Fruit fly (Drosophila melanogaster) S2 (cell line): ENCODE results near the gene Fancd2.

ENCODE experiments used
- CG8478 ChIP-seq: fragments of >200 bp; optimal IDR thresholded peaks from 2 replicates; lab custom pipeline; 2018
- CTCF ChIP-seq, 2 experiments: fragments of >200 bp; optimal IDR thresholded peaks; 2 replicates each; lab custom pipeline; 2018

Gene Fancd2

DNA sequence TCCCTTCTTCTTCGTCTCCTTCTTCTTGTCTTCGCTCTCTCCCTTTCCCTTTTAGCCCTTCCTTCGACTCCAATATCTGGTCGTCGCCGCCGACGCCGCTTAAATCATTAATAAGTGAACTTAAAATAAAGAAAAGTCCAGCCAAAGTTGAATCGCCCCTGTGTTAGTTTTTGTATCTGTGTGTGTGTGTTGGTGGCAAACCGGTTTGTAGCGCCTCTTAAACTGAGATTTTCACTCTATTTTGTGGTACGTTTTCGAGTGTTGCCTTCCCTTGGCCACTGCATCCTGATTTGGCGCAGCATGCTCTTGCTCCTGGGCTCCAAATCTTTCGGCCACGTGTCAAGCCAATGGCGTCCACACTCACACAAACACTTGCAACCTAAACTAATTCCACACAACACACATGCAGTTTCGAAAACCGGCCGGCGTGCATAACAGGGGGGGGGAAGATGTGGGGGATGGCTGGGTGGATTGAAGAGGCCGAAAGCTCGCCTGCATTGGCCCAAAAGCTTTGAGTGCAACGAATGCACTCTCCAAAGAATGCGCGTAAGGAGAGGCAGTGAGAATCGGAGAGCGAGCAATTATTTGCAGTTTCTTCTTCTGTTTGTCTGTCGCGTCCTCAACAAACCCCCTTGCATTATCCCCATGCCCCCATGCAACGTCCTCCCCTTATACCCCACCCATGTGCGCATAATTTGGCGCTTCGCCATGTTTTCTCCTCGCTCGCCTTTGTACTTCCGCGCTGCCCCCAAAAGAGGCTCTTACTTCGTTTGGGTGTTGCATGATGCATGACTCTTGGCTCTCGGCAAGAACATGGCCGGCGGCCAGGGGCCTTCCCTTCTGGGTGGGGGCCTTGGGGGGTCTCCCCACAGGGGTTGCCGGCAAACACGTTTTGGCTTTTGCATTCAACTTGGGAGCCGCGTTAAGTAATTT lies 31.3 kb downstream of the Fancd2 start:
- no peak for TF ChIP-seq CG8478
- TF ChIP-seq CTCF (optimal IDR thresholded peaks at IDR 0.05; lab: Kevin White, UChicago) = no peak

DNA sequence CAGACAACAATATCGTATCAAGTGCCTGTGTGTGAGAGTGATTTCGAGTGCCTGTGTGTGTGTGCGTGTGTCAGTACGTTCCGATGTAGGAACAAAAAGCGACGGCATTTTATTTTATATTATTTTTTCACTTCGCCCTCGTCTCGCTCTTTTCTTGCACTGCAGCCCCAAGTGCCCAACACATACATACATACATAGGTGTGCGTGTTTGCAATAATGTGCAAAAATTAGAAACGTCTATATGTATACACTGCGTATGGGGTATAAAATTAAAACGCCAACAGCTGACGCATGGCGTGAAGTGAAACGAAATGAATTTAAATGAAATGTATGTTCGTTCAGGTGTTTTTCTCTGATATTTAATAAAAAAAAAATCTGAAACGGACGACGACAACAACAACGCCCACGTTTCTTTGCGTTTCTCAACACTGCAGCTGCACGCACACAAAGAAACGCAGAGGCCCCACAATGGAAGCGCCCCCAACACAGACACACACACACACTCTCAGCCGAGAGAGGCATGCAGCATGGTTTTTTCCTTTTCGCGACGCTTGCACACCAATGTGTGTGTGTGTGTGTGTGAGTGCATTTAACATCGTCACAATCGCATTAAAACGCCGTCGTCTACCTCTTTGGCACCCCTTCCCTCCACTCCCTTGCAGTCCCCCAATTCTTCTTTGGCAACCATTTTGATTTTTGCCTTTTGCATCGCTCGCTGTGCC lies 32.1 kb downstream of the Fancd2 start:
- no peak for TF ChIP-seq CG8478

DNA sequence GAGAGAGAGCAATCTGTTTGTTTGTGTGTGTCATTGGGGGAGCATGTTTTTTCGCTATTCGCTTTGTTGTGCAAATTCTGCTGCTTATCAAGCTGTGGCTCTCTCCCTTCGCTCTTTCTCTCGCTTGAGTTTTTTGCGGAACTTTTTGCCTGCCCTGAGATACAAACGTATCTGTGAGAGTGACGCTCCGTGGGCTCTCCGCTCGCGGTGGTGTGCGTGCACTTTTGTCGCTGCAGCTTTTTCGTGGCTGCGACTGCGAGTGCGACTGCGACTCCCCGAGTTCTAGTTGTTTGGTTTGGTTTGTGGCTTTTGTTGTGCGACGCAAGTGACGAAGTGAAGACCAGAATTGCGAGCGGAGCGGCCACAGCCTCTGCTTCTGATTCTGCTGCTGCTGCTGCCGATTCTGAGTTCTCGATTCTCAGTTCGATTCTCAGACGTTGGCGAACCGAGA lies 33.3 kb downstream of the Fancd2 start:
- no peak for TF ChIP-seq CTCF (optimal IDR thresholded peaks at IDR 0.05; lab: Kevin White, UChicago)
- no peak for TF ChIP-seq CG8478

DNA sequence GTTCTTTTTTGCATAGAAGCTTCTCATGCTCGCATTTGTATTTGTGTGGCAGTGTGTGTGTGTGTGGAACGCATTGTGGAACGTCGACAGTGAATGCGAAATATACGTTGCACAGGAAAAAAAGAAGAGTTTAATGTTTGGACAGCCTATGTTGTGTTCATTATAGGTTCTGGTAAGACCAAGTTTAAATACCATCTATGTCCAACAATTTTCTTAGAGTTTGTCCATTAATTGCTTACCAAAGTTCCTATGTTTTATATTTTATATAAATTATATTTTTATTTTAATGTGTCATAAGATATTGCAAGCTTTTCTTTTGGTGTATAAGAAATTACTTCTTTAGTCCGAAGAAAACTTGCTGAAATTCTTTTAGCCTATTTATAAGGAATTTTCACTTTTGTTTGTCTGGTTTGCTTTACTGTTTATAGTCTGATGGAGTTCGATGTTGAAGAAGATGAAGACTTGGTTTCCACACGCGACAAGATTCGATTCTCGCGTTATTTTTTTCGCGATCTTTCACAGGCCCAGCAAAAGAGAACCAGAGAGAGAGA lies 33.8 kb downstream of the Fancd2 start:
- TF ChIP-seq CG8478 (no peak), CTCF (optimal IDR thresholded peaks at IDR 0.05; lab: Kevin White, UChicago) (no peak)

DNA sequence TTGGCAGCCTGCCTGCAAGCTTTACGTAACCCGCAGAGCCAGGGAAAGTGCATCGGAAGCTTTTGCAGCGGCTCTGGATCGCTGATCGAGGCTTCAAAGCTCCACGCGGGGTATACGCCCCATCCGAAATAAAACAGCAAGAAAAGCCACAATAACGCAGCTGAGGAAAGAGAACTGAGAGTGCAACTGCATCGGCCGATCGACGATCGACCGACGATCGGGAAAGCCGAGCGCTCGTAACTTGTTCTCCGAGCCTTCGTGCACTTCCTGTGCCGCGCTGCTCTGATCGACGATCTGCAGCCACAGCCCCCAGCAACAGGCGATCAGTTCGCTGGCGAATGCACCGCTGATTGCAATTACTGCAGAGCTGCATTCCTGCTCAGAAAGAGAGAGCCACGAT lies 36.0 kb downstream of the Fancd2 start:
- TF ChIP-seq CG8478 (no peak), CTCF (optimal IDR thresholded peaks at IDR 0.05; lab: Kevin White, UChicago) (no peak)

DNA sequence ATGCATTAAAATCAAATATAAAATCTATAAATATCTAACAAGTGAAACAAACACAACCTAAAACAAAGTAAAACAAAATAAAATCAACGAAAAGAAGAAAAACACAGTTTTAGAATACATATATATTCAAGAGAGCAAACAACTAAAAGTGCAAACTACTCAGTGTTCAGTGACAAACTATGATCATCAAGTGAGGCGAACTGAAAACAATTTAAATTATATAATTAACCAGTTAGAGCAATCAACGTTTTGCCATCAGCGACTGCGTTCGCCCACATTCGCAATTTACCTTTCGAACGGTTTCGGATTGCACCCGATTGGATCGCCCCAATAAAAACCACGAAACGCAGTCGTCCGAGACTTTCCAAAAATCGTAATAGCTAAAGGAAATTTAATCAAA lies 36.4 kb downstream of the Fancd2 start:
- no peak for TF ChIP-seq CTCF (optimal IDR thresholded peaks at IDR 0.05; lab: Kevin White, UChicago)
- TF ChIP-seq CG8478 = no peak

DNA sequence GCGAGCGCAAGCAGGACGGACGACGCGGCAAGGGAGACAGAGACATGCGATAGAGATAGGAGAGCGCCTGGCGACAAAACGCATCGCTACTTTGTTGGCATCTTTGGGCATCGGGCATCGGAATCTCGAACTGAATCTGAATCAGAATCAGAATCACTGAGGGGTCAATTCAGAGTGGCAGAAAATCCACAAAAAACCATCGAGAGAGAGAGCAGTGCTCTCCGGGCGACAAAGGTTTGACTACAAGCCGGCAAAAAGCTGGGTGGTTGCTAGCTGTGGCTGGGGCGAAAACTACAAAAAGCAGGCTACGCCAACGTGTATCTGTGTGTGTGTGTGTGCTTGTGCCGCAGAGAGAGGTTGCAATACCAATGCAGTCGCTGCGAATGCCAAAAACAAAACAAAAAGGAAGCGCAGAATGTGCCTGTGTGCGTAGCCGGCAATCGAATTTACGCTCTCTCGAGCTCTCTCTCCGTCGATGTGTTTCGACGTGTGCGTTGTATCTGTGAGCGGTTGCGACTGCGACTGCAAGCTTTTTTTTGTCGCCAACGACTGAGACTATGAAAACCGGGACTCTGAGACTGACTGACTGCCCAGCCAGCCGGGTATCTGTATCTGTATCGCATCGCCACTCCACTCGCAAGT lies 37.6 kb downstream of the Fancd2 start:
- TF ChIP-seq CTCF (optimal IDR thresholded peaks at IDR 0.05; lab: Kevin White, UChicago) (no peak), CG8478 (no peak)

DNA sequence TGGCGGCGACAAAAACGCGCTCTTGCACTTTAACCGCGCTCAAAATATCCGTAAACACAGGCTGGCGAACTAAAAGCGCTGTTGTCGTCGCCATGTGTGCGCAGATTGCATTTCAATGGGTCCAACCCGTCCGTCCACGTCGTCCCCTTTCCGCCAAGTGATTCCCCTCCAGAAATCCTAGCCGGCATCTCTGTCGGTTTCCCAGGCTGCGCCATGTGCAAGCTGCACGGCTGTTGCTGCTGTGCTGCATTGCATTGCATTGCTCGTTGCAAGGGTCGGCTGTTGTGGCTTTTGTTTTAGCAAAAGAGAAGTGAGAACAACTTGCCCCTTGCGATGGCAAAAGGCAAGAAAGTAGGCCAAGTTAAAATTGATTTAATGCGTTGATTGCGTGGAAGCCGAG lies 41.9 kb downstream of the Fancd2 start:
- TF ChIP-seq CTCF (optimal IDR thresholded peaks at IDR 0.05; lab: Kevin White, UChicago) (no peak), CG8478 (no peak)

DNA sequence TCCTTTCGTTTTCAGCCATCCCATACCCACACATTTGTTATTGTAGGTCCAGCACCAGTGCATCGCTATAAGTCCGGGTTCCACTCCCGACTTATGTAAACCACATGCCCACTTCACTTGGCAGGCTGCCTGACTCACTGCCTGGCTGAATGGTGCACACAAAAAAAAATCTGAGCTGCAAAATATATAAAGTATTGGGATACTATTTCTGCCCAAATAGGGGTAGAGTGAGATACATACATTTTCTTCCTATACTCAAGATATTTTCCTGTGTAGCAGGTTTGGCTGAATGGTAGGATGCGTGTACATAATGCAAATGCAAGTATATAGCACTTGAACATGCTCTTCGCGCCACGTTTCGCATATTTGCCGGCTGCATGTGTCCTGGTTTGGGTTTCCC lies 42.8 kb downstream of the Fancd2 start:
- TF ChIP-seq CTCF (optimal IDR thresholded peaks at IDR 0.05; lab: Kevin White, UChicago) (no peak), CG8478 (no peak)

DNA sequence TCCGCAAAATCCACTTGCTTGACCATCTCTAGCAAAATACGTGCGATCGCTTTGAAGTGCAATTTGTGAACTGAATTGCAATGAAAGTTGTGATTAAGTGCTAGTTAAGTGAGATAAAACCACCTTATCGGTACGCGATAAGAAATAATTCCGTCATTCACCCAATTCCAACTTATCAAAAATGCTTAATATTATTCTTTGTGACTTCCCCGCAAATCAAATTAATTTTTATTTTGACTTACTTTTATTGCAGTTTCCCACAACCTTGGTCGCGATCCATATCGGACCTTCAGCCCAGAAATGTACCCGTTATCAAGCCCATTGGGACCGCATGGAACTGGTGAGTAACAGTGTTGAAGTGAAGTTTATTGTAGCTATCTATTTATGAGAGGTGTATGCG lies 43.4 kb downstream of the Fancd2 start, which contains the start of gene Takl1:
TSS of gene Takl1 (minus strand) at position 59 of the 400 bp plus-strand sequence.
- TF ChIP-seq CG8478 (no peak), CTCF (optimal IDR thresholded peaks at IDR 0.05; lab: Kevin White, UChicago) (no peak)

DNA sequence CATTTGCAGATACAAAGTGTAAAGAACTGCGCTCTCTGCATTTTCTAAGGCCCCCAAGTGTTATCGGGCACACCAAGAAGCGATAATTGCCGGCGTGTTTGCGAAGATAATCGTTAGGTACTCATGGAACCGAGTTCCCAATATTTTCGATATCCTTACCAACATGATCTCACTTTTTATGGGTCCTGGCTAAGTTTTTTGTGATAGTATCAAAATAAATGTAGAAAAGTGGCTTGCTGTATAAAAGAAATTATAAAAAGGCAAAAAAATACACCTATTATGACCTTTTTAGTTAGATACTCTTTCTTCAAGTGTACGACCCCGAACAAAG lies 49.9 kb downstream of the Fancd2 start:
- TF ChIP-seq CG8478 (no peak), CTCF (optimal IDR thresholded peaks at IDR 0.05; lab: Kevin White, UChicago) (no peak)

DNA sequence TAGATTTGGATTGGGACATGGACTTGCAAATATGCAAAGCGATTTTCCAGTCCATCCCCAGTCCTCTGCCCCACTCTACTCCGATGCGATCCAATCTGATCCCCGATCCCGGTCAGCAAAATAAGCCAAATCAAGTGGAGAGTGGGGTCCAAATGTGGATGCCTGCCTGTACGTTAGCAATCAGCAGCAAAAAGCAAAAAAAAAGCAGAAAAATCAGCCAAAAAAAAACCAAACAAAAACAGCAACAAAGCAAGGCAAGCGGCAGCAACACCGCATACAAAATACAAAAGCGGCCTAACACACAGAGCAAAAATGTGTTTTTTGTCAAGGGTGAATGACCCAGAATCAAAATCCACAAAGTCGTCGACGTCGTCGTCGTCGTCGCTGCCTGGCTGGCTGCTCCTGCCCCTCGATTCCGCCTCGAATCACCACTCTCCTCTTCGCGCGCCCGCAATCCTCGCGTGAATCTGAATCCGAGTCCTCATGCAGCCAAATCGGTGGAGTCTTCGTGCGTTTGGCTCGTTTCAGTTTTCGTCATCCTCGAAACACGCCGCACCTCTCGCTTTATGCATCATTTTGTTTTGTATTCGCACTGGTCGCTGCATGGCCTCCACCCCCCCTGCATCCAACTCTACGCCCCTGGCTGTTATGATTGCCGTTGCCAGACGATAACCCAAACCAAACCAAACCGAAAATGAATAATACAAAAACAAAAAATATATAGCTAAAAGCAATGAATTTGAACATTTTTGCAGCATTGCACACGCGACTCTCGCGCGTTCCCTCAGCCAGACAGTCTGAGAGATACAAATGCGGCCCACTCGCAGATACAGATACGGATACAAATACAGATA lies 50.5 kb downstream of the Fancd2 start:
- TF ChIP-seq CG8478 (no peak), CTCF (optimal IDR thresholded peaks at IDR 0.05; lab: Kevin White, UChicago) (no peak)

DNA sequence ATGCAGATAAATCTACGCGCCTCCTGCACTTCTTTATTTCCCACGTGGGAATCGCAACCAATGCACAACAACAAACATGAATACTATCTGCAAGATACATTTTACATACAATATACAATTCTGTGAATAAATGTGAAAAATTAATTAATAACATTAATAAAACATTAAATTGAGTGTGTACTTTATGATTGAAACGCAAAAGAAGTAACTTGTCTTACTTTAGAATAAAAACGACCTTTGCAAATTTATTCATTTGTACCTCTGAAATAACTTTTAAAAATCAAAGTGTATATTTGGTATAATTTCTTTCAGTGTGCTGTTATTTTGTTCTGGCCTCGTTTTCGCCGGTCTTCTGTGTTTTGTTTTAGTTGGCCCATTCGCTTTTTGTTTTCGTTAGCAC lies 51.9 kb downstream of the Fancd2 start:
- no peak for TF ChIP-seq CG8478
- TF ChIP-seq CTCF (optimal IDR thresholded peaks at IDR 0.05; lab: Kevin White, UChicago) = no peak

DNA sequence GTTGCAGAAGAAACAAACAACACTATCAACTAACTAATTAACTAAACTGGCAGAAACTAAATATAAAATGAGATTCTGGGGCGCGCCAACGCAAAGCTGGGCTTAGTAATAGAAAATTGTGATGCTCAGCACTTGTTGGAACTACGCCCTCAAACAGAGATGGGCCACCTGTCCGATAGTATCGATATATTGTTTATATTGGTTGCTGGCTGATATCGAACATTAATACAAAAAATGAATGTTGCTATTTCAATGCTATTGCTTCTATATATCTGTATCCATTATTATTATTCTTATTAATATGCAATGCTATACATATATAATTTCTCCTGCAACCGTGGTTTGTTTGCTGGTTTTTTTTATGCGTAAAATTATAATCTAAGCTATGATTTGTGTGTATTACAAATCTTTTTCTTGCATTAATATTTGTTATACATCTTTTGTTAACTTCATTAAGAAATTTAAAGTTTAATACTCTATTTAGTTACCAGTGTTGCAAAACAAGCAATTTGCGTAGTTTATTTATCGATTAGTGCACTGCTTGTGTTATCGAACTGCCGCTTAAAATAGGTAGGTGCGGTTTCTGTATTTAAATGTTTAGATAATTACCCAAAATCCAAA lies 53.7 kb downstream of the Fancd2 start, which contains the start of gene CG31195:
TSS of gene CG31195 (minus strand) at position 195 of the 621 bp plus-strand sequence.
- no peak for TF ChIP-seq CG8478
- TF ChIP-seq CTCF (optimal IDR thresholded peaks at IDR 0.05; lab: Kevin White, UChicago) = no peak
